Worm (Caenorhabditis elegans) whole organism, late embryonic: ENCODE results near the gene spe-41.

Source experiments
- C08G9.2 ChIP-seq: sonication (generic microtip); optimal IDR thresholded peaks from 2 replicates; lab custom pipeline; 2016; ENCODE audit warnings: mild to moderate bottlenecking, missing genetic modification characterization, moderate library complexity, missing compliant biosample characterization
- C38D4.7 ChIP-seq: fragments of 200-800 bp; sonication (Bioruptor generic); optimal IDR thresholded peaks from 2 replicates; lab custom pipeline; 2018; ENCODE audit warnings: mild to moderate bottlenecking, missing genetic modification characterization, moderate library complexity, missing compliant biosample characterization
- ama-1 ChIP-seq: fragments of 150-350 bp; optimal IDR thresholded peaks from 2 replicates; lab custom pipeline; 2014
- dve-1 ChIP-seq: sonication (generic microtip); optimal IDR thresholded peaks from 2 replicates; lab custom pipeline; 2017; ENCODE audit warnings: antibody characterized with exemption, mild to moderate bottlenecking, missing genetic modification characterization, missing compliant biosample characterization
- hlh-13 ChIP-seq: fragments of 200-800 bp; sonication (Bioruptor generic); optimal IDR thresholded peaks from 2 replicates; lab custom pipeline; 2018; ENCODE audit warnings: mild to moderate bottlenecking, missing genetic modification characterization, missing compliant biosample characterization
- nhr-11 ChIP-seq: fragments of 150-350 bp; optimal IDR thresholded peaks from 2 replicates; lab custom pipeline; 2014; ENCODE audit warnings: missing biosample characterization, missing genetic modification characterization
- nhr-232 ChIP-seq: sonication (generic microtip); optimal IDR thresholded peaks from 2 replicates; lab custom pipeline; 2016; ENCODE audit warnings: missing genetic modification characterization, missing compliant biosample characterization
- pat-9 ChIP-seq: fragments of 200-800 bp; sonication (Bioruptor generic); optimal IDR thresholded peaks from 2 replicates; lab custom pipeline; 2018; ENCODE audit warnings: mild to moderate bottlenecking, missing genetic modification characterization, moderate library complexity, missing compliant biosample characterization
- pha-4 ChIP-seq: fragments of 150-350 bp; optimal IDR thresholded peaks from 2 replicates; lab custom pipeline; 2018; ENCODE audit warnings: missing biosample characterization, missing genetic modification reagents, missing genetic modification characterization
- rnt-1 ChIP-seq: sonication (generic microtip); optimal IDR thresholded peaks from 2 replicates; lab custom pipeline; 2016; ENCODE audit warnings: missing genetic modification characterization, missing compliant biosample characterization

DNA sequence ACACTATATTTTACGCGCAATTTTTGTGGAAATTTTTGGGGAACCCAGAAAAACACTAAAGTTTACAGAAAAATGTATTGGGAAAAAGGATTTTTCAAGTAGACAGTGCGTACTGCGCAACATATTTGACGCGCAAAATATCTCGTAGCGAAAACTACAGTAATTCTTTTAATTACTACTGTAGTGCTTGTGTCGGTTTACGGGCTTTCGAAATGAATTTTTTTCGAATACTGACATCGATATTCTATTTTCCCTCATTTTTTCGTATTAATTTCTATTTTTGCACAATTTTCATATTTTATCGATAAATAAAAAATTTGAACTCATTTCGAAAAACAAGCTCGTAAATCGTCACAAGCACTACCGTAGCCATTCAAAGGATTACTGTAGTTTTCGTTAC, 15.4 kb downstream of the spe-41 start:
- no peak for TF ChIP-seq C38D4.7 (GFP tag; lab: Kevin White, UChicago)
- TF ChIP-seq pat-9 (tag; lab: Kevin White, UChicago), result no peak
- TF ChIP-seq dve-1 (tag; lab: Kevin White, UChicago), result no peak
- no peak for TF ChIP-seq hlh-13 (GFP tag; lab: Kevin White, UChicago)
- no peak for TF ChIP-seq nhr-232 (tag; lab: Kevin White, UChicago)
- TF ChIP-seq C08G9.2, result no peak
- no peak for TF ChIP-seq rnt-1 (tag; lab: Kevin White, UChicago)
- no peak for TF ChIP-seq ama-1 (lab: Kevin White, UChicago)
- no peak for TF ChIP-seq pha-4 (tag; lab: Kevin White, UChicago)
- TF ChIP-seq nhr-11 (tag; lab: Kevin White, UChicago), result no peak
